Fruit fly (Drosophila melanogaster): ENCODE measurements around the gene Trissin.

dm6 chr3R:15473360-15473938 is 11.7 kb downstream of the Trissin start:
- no peak for TF ChIP-seq run (tag; optimal IDR thresholded peaks at IDR 0.05)
- TF ChIP-seq odd (GFP tag; optimal IDR thresholded peaks at IDR 0.05), result no peak
